Worm (Caenorhabditis elegans): Measurements from ENCODE around the gene Y56A3A.7.

The Y56A3A.7 gene

ce11 chrIII:11908660-11909059, 38.2 kb downstream of the Y56A3A.7 start, which contains the start of gene fbxb-24:
Gene fbxb-24 (plus strand): TSS chrIII:11908960.
- TF ChIP-seq nfya-2 (GFP tag; IDR thresholded peaks at IDR 0.05): no peak
- TF ChIP-seq F39B2.1 (GFP tag; IDR thresholded peaks at IDR 0.05): no peak
- TF ChIP-seq pha-4 (tag; optimal IDR thresholded peaks at IDR 0.05): no peak
- no peak for TF ChIP-seq xnd-1 (tag; optimal IDR thresholded peaks at IDR 0.05)
- no peak for TF ChIP-seq ztf-26 (tag; optimal IDR thresholded peaks at IDR 0.05)

DNA sequence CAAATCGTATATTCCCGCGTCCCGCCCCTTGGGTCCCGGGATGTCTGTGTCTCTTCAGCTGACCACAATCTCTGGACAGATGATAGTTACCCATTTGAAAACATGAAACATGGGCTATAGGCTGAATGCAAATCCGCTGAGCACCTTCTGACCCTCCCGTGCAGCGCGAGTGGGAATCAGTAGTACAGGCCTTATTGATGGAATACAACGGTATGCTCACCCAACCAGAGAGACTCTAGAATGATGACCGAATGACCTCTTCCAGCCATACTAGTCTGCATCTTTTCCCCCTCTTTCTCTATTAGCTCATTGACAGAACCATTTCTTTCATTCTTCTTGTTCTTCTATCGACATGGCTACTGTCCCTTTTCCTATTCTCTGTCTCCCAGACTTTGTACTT, 39.6 kb downstream of the Y56A3A.7 start, which contains the start of gene sdz-33:
Gene sdz-33 (plus strand): TSS at position 301 of the 400 bp plus-strand sequence.
- TF ChIP-seq ztf-28 (GFP tag; IDR thresholded peaks at IDR 0.05): no peak
- no peak for TF ChIP-seq ceh-27 (GFP tag; optimal IDR thresholded peaks at IDR 0.05)
- TF ChIP-seq unc-130 (GFP tag; optimal IDR thresholded peaks at IDR 0.05): no peak
- no peak for TF ChIP-seq tbx-9 (tag; optimal IDR thresholded peaks at IDR 0.05; ENCODE audit: borderline replicate concordance)
- no peak for TF ChIP-seq aptf-3 (GFP tag; IDR thresholded peaks at IDR 0.05)
- TF ChIP-seq C17E4.6 (GFP tag; IDR thresholded peaks at IDR 0.05): no peak
- no peak for TF ChIP-seq snpc-1.1 (tag; optimal IDR thresholded peaks at IDR 0.05; ENCODE audit: insufficient read depth)

DNA sequence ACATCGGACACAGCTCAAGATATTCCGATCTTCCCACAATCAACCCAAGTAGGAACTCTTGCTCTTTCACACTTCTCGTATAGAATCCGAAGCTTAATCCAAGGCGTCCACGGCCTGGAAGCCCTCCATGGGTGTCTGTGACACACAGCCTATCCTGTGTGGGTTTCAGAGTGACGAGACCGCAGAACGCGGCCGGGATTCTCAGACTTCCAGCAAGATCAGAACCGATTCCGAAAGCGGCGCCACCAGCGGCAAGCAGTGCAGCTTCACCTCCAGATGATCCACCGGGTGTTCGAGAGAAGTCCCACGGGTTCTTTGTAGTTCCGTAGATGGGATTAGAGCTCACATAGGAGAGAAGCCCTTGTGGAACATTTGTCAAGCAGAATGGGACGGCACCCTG, 44.0 kb downstream of the Y56A3A.7 start:
- TF ChIP-seq egrh-3 (GFP tag; IDR thresholded peaks at IDR 0.05) (peak; percentile 43; the same call in 1 of the 2 replicates), ama-1 (optimal IDR thresholded peaks at IDR 0.05) (no peak), ama-1 (GFP tag; optimal IDR thresholded peaks at IDR 0.05) (no peak), zfh-2 (GFP tag; conservative IDR thresholded peaks at IDR 0.05) (peak; percentile 71), mcd-1 (GFP tag; IDR thresholded peaks at IDR 0.05) (0 out of 2 replicates have a peak, but pooled peaks have one; percentile 14)

ce11 chrIII:11900022-11900421, 46.8 kb downstream of the Y56A3A.7 start:
- TF ChIP-seq ceh-40 (GFP tag; IDR thresholded peaks at IDR 0.05): no peak
- TF ChIP-seq F33H1.4 (GFP tag; IDR thresholded peaks at IDR 0.05): no peak
- TF ChIP-seq F52B5.7 (tag; optimal IDR thresholded peaks at IDR 0.05): no peak
- no peak for TF ChIP-seq ekl-4 (GFP tag; IDR thresholded peaks at IDR 0.05)
- no peak for TF ChIP-seq nhr-120 (GFP tag; IDR thresholded peaks at IDR 0.05)
- TF ChIP-seq zfh-2 (GFP tag; conservative IDR thresholded peaks at IDR 0.05): no peak
- TF ChIP-seq Y67H2A.10 (GFP tag; conservative IDR thresholded peaks at IDR 0.05): no peak

ce11 chrIII:11898169-11898568, 48.6 kb downstream of the Y56A3A.7 start, which contains the start of gene tsen-2:
Gene tsen-2 (minus strand): TSS chrIII:11898269.
- no peak for TF ChIP-seq ceh-91 (GFP tag; IDR thresholded peaks at IDR 0.05)
- TF ChIP-seq B0019.2 (GFP tag; conservative IDR thresholded peaks at IDR 0.05): no peak

ce11 chrIII:11896652-11897051, 50.2 kb downstream of the Y56A3A.7 start:
- TF ChIP-seq Y53G8AR.9 (GFP tag; conservative IDR thresholded peaks at IDR 0.05): no peak
- no peak for TF ChIP-seq nhr-80 (tag; optimal IDR thresholded peaks at IDR 0.05)
- TF ChIP-seq ceh-79 (tag; optimal IDR thresholded peaks at IDR 0.05): no peak
- TF ChIP-seq fkh-3 (tag; optimal IDR thresholded peaks at IDR 0.05): no peak
- no peak for TF ChIP-seq mes-4 (tag; optimal IDR thresholded peaks at IDR 0.05)
- no peak for TF ChIP-seq F39B2.1 (GFP tag; IDR thresholded peaks at IDR 0.05)
- TF ChIP-seq madf-6 (GFP tag; IDR thresholded peaks at IDR 0.05): no peak
- no peak for TF ChIP-seq sdz-38 (tag; optimal IDR thresholded peaks at IDR 0.05)
- no peak for TF ChIP-seq F37B4.10 (GFP tag; IDR thresholded peaks at IDR 0.05)
- TF ChIP-seq ccch-3 (GFP tag; optimal IDR thresholded peaks at IDR 0.05): no peak
